Worm (Caenorhabditis elegans) whole organism, mixed stage, embryonic: ENCODE measurements around the gene ndus-8.

Experiments used
- M03D4.4 ChIP-seq: sonication (generic microtip); optimal IDR thresholded peaks from 2 replicates; lab custom pipeline; 2017; ENCODE audit warnings: mild to moderate bottlenecking, missing genetic modification characterization, missing compliant biosample characterization
- bed-3 ChIP-seq: fragments of 200-800 bp; sonication (Bioruptor generic); optimal IDR thresholded peaks from 3 replicates; lab custom pipeline; 2018; ENCODE audit warnings: mild to moderate bottlenecking, missing genetic modification characterization, moderate library complexity, missing compliant biosample characterization
- blmp-1 ChIP-seq: fragments of 150-350 bp; optimal IDR thresholded peaks from 2 replicates; lab custom pipeline; 2014; ENCODE audit warnings: missing biosample characterization, missing genetic modification characterization
- ceh-39 ChIP-seq: fragments of 150-350 bp; optimal IDR thresholded peaks from 2 replicates; lab custom pipeline; 2014; ENCODE audit warnings: missing biosample characterization, missing genetic modification characterization
- ceh-43 ChIP-seq: fragments of 200-800 bp; sonication (Bioruptor generic); optimal IDR thresholded peaks from 2 replicates; lab custom pipeline; 2018; ENCODE audit warnings: mild to moderate bottlenecking, missing genetic modification characterization, moderate library complexity, missing compliant biosample characterization
- ceh-83 ChIP-seq: fragments of 200-800 bp; sonication (Bioruptor generic); optimal IDR thresholded peaks from 2 replicates; lab custom pipeline; 2018; ENCODE audit warnings: mild to moderate bottlenecking, missing genetic modification characterization, missing compliant biosample characterization
- ces-1 ChIP-seq: fragments of 150-350 bp; optimal IDR thresholded peaks from 2 replicates; lab custom pipeline; 2014; ENCODE audit warnings: missing biosample characterization, missing genetic modification reagents, missing genetic modification characterization
- cnd-1 ChIP-seq: fragments of 200-800 bp; sonication (Bioruptor generic); optimal IDR thresholded peaks from 2 replicates; lab custom pipeline; 2018; ENCODE audit warnings: mild to moderate bottlenecking, missing genetic modification characterization, missing compliant biosample characterization
- drap-1 ChIP-seq: fragments of 200-800 bp; sonication (Bioruptor generic); optimal IDR thresholded peaks from 3 replicates; lab custom pipeline; 2018; ENCODE audit warnings: mild to moderate bottlenecking, missing genetic modification characterization, missing compliant biosample characterization
- elt-1 ChIP-seq: sonication (generic microtip); optimal IDR thresholded peaks from 2 replicates; lab custom pipeline; 2017; ENCODE audit warnings: missing genetic modification characterization, mild to moderate bottlenecking, missing compliant biosample characterization, antibody characterized with exemption, moderate library complexity, borderline replicate concordance; ENCODE audit not compliant: insufficient read depth
- elt-3 ChIP-seq: fragments of 150-350 bp; optimal IDR thresholded peaks from 2 replicates; lab custom pipeline; 2014; ENCODE audit warnings: missing biosample characterization, missing genetic modification characterization
- flh-1 ChIP-seq: fragments of 200-800 bp; sonication (Bioruptor generic); optimal IDR thresholded peaks from 2 replicates; lab custom pipeline; 2018; ENCODE audit warnings: mild to moderate bottlenecking, missing genetic modification characterization, moderate library complexity, missing compliant biosample characterization
- hlh-1 ChIP-seq: fragments of 150-350 bp; optimal IDR thresholded peaks from 2 replicates; lab custom pipeline; 2014; ENCODE audit warnings: missing biosample characterization, missing genetic modification reagents, missing genetic modification characterization
- lin-13 ChIP-seq: fragments of 150-350 bp; optimal IDR thresholded peaks from 2 replicates; lab custom pipeline; 2014; ENCODE audit warnings: missing biosample characterization, missing genetic modification characterization
- lin-32 ChIP-seq: fragments of 200-800 bp; sonication (Bioruptor generic); optimal IDR thresholded peaks from 2 replicates; lab custom pipeline; 2018; ENCODE audit warnings: mild to moderate bottlenecking, missing genetic modification characterization, missing compliant biosample characterization
- lsy-2 ChIP-seq: fragments of 150-350 bp; optimal IDR thresholded peaks from 2 replicates; lab custom pipeline; 2014; ENCODE audit warnings: missing biosample characterization, missing genetic modification characterization
- mab-5 ChIP-seq: fragments of 150-350 bp; optimal IDR thresholded peaks from 2 replicates; lab custom pipeline; 2014; ENCODE audit warnings: missing biosample characterization, missing genetic modification characterization
- mep-1 ChIP-seq: fragments of 150-350 bp; optimal IDR thresholded peaks from 2 replicates; lab custom pipeline; 2017; ENCODE audit warnings: missing biosample characterization, missing genetic modification reagents, missing genetic modification characterization, inconsistent platforms
- mls-2 ChIP-seq: sonication (generic microtip); optimal IDR thresholded peaks from 2 replicates; lab custom pipeline; 2016; ENCODE audit warnings: mild to moderate bottlenecking, missing genetic modification characterization, moderate library complexity, missing compliant biosample characterization
- nhr-12 ChIP-seq: fragments of 150-350 bp; optimal IDR thresholded peaks from 2 replicates; lab custom pipeline; 2014; ENCODE audit warnings: missing biosample characterization, missing genetic modification characterization
- nhr-2 ChIP-seq: fragments of 150-350 bp; optimal IDR thresholded peaks from 2 replicates; lab custom pipeline; 2014; ENCODE audit warnings: missing biosample characterization, missing genetic modification characterization
- nhr-237 ChIP-seq: fragments of 150-350 bp; optimal IDR thresholded peaks from 2 replicates; lab custom pipeline; 2014; ENCODE audit warnings: missing biosample characterization, missing genetic modification characterization
- nhr-28 ChIP-seq: fragments of 150-350 bp; optimal IDR thresholded peaks from 2 replicates; lab custom pipeline; 2014; ENCODE audit warnings: missing biosample characterization, missing genetic modification characterization
- pha-4 ChIP-seq: fragments of 150-350 bp; optimal IDR thresholded peaks from 2 replicates; lab custom pipeline; 2018; ENCODE audit warnings: missing biosample characterization, missing genetic modification reagents, missing genetic modification characterization
- snpc-4 ChIP-seq: fragments of 150-350 bp; optimal IDR thresholded peaks from 2 replicates; lab custom pipeline; 2014; ENCODE audit warnings: missing biosample characterization, missing genetic modification characterization
- sptf-1 ChIP-seq: sonication (generic microtip); optimal IDR thresholded peaks from 2 replicates; lab custom pipeline; 2017; ENCODE audit warnings: mild to moderate bottlenecking, missing genetic modification characterization, moderate library complexity, missing compliant biosample characterization
- tbx-8 ChIP-seq: fragments of 200-800 bp; sonication (Bioruptor generic); optimal IDR thresholded peaks from 2 replicates; lab custom pipeline; 2018; ENCODE audit warnings: mild to moderate bottlenecking, missing genetic modification characterization, moderate library complexity, missing compliant biosample characterization
- unc-120 ChIP-seq: sonication (generic microtip); optimal IDR thresholded peaks from 2 replicates; lab custom pipeline; 2017; ENCODE audit warnings: missing genetic modification characterization, missing compliant biosample characterization; ENCODE audit not compliant: poor library complexity, severe bottlenecking
- unc-39 ChIP-seq: fragments of 150-350 bp; optimal IDR thresholded peaks from 2 replicates; lab custom pipeline; 2014; ENCODE audit warnings: missing biosample characterization, missing genetic modification characterization
- zip-8 ChIP-seq: fragments of 150-350 bp; optimal IDR thresholded peaks from 2 replicates; lab custom pipeline; 2014; ENCODE audit warnings: missing biosample characterization, missing genetic modification characterization

The ndus-8 gene

DNA sequence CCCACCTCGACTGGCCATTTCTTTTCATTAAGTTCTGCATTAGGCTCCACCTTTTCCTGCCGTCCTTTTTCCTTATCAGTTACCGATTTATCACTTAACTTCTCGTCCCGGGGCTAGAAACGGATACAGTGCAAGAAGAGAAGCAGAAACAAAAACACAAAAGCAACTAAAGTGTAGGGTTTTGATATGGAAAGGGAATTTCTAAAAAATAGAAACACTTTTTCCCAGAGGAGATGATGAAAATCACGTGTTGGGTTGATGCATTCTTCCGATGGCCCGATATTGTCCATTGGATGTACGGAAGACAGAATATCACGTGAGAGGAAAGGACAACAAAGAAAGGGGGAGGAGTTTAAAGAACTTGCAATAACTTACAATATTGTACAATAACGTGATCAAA is 38.8 kb upstream of the ndus-8 start:
- TF ChIP-seq mab-5 (tag; lab: Kevin White, UChicago) (no peak), nhr-2 (tag; lab: Kevin White, UChicago) (no peak), ceh-43 (GFP tag; lab: Kevin White, UChicago) (no peak), drap-1 (GFP tag; lab: Kevin White, UChicago) (no peak), nhr-237 (no peak)

DNA sequence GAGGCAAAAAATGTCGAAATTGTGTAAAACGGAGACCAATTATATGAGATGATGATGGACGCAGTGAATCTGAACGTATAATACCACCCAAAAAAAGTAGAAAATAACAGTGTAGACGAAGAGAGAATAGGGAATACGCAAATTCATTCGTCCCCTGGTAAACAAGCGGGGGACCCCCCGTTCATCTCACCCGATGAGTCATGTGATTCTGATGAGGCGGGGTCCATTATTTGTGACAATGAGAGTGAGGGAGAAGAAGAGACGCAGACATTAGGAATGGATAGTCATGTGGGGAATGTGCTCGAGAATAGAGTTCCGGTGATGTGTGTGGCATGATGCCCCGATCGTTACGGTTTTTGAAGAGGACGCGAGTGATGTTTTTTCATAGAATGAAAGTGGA is 38.1 kb upstream of the ndus-8 start:
- peak; percentile 46 for TF ChIP-seq unc-120 (tag; lab: Kevin White, UChicago)
- TF ChIP-seq lsy-2 = peak; percentile 16
- TF ChIP-seq zip-8 (tag; lab: Kevin White, UChicago) = no peak
- TF ChIP-seq ceh-43 (GFP tag; lab: Kevin White, UChicago) = peak; percentile 64
- TF ChIP-seq cnd-1 (tag; lab: Kevin White, UChicago) = peak; percentile 11
- peak; percentile 36 for TF ChIP-seq lin-13
- no peak for TF ChIP-seq tbx-8 (GFP tag; lab: Kevin White, UChicago)
- no peak for TF ChIP-seq drap-1 (GFP tag; lab: Kevin White, UChicago)
- TF ChIP-seq snpc-4 (tag; lab: Kevin White, UChicago) = no peak
- TF ChIP-seq mls-2 (tag; lab: Kevin White, UChicago) = peak; percentile 75
- no peak for TF ChIP-seq hlh-1
- TF ChIP-seq ceh-83 (GFP tag; lab: Kevin White, UChicago) = peak; percentile 6
- peak; percentile 33 for TF ChIP-seq mep-1 (tag; lab: Kevin White, UChicago)
- no peak for TF ChIP-seq elt-3 (tag; lab: Kevin White, UChicago)
- TF ChIP-seq pha-4 (tag; lab: Kevin White, UChicago) = peak; percentile 9
- TF ChIP-seq sptf-1 = peak; percentile 37
- TF ChIP-seq M03D4.4 (tag; lab: Kevin White, UChicago) = peak; percentile 64
- TF ChIP-seq ces-1 (GFP tag; lab: Kevin White, UChicago) = peak; percentile 34
- TF ChIP-seq, all 35 proteins: peak for 12

DNA sequence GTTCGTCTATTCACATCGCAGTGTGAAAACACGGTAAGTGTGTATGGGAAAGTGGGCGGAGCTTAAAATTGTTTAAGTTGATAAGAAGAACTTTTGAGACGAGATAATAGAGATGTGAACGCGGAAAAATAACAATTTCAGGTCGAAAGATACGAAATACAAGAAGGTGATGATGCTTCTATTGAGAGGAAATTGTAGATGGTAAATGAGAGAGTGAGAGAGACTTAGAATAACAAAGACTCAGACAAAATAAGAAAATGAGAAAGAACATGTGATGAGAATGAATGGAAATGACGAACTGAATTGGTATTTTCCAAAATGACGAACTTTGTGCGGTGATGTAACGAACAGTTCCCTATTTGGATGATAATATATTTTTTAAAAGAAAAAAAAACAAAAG is 37.1 kb upstream of the ndus-8 start:
- TF ChIP-seq blmp-1 (no peak), bed-3 (GFP tag; lab: Kevin White, UChicago) (no peak), cnd-1 (tag; lab: Kevin White, UChicago) (no peak), lin-13 (no peak), zip-8 (tag; lab: Kevin White, UChicago) (no peak), M03D4.4 (tag; lab: Kevin White, UChicago) (no peak), lsy-2 (no peak), snpc-4 (tag; lab: Kevin White, UChicago) (no peak), unc-39 (tag; lab: Kevin White, UChicago) (no peak), tbx-8 (GFP tag; lab: Kevin White, UChicago) (no peak), nhr-12 (tag; lab: Kevin White, UChicago) (no peak), lin-32 (no peak), ces-1 (GFP tag; lab: Kevin White, UChicago) (no peak)

DNA sequence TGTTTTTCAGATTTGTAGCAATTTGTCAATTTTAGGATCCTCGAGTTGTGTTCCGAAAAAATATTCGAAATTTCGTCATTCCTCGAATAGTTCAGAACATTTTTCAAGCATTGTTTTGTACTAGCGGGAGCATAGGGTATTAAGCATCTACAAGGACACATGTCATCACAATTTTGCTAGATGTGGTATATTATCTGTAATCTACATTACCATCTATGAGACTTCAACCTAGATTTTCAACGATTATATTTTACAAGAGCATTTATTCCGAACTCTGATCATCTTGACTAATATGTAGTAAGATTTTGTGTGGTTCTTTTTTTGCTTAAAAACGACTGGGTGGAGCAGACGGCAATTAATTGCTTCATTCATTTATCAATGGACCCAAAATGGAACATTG is 29.0 kb upstream of the ndus-8 start:
- TF ChIP-seq ceh-39 = no peak

DNA sequence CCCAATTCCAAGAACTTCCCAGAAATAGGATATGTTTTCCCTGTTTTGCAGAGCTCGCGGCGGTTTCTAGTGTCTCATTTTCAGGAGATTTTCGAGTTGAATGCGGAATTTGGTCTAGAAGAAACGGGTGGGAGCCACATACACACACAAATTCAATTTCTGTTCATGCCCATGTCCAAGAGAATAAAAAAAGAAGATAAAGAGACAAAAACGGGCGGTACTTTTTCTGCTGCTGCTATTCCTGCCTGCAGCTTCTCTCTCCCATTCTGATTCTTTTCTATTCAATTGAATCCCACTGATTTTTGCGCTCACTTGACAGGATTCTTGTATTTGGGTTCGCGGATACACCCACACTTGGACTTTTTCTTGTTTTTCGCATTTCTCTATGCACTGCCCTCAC is 28.6 kb upstream of the ndus-8 start:
- TF ChIP-seq ces-1 (GFP tag; lab: Kevin White, UChicago) (peak; percentile 34), lsy-2 (no peak)

DNA sequence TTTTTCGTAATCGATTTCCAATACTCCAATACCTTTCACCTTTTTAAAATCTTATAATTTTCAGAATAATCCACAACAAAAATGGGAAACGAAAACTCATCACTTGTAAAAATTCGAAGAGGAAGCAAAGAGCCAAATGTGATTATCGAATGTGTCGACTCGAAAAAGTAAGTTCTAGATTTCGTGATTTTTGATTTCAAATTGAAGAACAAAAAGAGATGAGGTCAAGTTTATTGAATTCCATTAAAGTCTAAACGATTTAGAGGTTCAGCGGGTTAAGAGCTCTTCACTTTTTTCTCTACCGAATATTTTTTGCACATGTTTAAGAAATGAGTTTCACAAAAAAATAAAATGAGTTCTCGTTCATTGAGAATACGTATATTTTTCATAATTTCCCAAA is 24.9 kb upstream of the ndus-8 start, which contains the start of gene B0361.4:
Gene B0361.4 (plus strand): TSS at position 61 of the 400 bp plus-strand sequence.
- no peak for TF ChIP-seq mab-5 (tag; lab: Kevin White, UChicago)
- TF ChIP-seq flh-1 (GFP tag; lab: Kevin White, UChicago) = no peak
- no peak for TF ChIP-seq tbx-8 (GFP tag; lab: Kevin White, UChicago)
- TF ChIP-seq nhr-237 = no peak
- TF ChIP-seq elt-3 (tag; lab: Kevin White, UChicago) = no peak
- TF ChIP-seq mls-2 (tag; lab: Kevin White, UChicago) = no peak
- TF ChIP-seq nhr-12 (tag; lab: Kevin White, UChicago) = no peak
- TF ChIP-seq elt-1 (tag; lab: Kevin White, UChicago) = no peak
- TF ChIP-seq blmp-1 = no peak
- TF ChIP-seq unc-39 (tag; lab: Kevin White, UChicago) = no peak
- TF ChIP-seq nhr-28 (tag; lab: Kevin White, UChicago) = no peak
- TF ChIP-seq ceh-43 (GFP tag; lab: Kevin White, UChicago) = no peak
